Worm (Caenorhabditis elegans) whole organism, late embryonic: ENCODE results near the gene pdr-1.

ENCODE experiments used
- C38D4.7 ChIP-seq: fragments of 200-800 bp; sonication (Bioruptor generic); optimal IDR thresholded peaks from 2 replicates; lab custom pipeline; 2018; ENCODE audit warnings: mild to moderate bottlenecking, missing genetic modification characterization, moderate library complexity, missing compliant biosample characterization
- K02D7.2 ChIP-seq: sonication (generic microtip); optimal IDR thresholded peaks from 2 replicates; lab custom pipeline; 2017; ENCODE audit warnings: mild to moderate bottlenecking, missing genetic modification characterization, missing compliant biosample characterization
- T23F11.4 ChIP-seq: fragments of 200-800 bp; sonication (Bioruptor generic); optimal IDR thresholded peaks from 2 replicates; lab custom pipeline; 2018; ENCODE audit warnings: mild to moderate bottlenecking, missing genetic modification characterization, missing compliant biosample characterization
- ama-1 ChIP-seq: fragments of 150-350 bp; optimal IDR thresholded peaks from 2 replicates; lab custom pipeline; 2014
- ceh-2 ChIP-seq: sonication (generic microtip); optimal IDR thresholded peaks from 2 replicates; lab custom pipeline; 2016; ENCODE audit warnings: missing genotype, missing genetic modification characterization, missing compliant biosample characterization
- ceh-31 ChIP-seq: sonication (generic microtip); optimal IDR thresholded peaks from 2 replicates; lab custom pipeline; 2016; ENCODE audit warnings: missing genetic modification characterization, missing compliant biosample characterization
- ceh-34 ChIP-seq: sonication (generic microtip); optimal IDR thresholded peaks from 2 replicates; lab custom pipeline; 2016; ENCODE audit warnings: mild to moderate bottlenecking, missing genetic modification characterization, missing compliant biosample characterization
- ceh-48 ChIP-seq: sonication (generic microtip); optimal IDR thresholded peaks from 2 replicates; lab custom pipeline; 2016; ENCODE audit warnings: missing genetic modification characterization, inconsistent platforms, missing compliant biosample characterization
- ceh-6 ChIP-seq: fragments of 200-800 bp; sonication (Bioruptor generic); optimal IDR thresholded peaks from 2 replicates; lab custom pipeline; 2018; ENCODE audit warnings: mild to moderate bottlenecking, missing genetic modification characterization, missing compliant biosample characterization
- ceh-9 ChIP-seq: sonication (generic microtip); optimal IDR thresholded peaks from 2 replicates; lab custom pipeline; 2016; ENCODE audit warnings: mild to moderate bottlenecking, missing genetic modification characterization, inconsistent platforms, missing compliant biosample characterization
- elt-2 ChIP-seq: sonication (generic microtip); optimal IDR thresholded peaks from 2 replicates; lab custom pipeline; 2016; ENCODE audit warnings: missing genetic modification reagents, missing genetic modification characterization, missing compliant biosample characterization
- ets-4 ChIP-seq: sonication (generic microtip); optimal IDR thresholded peaks from 2 replicates; lab custom pipeline; 2016; ENCODE audit warnings: missing genetic modification characterization, missing compliant biosample characterization
- eyg-1 ChIP-seq: sonication (generic microtip); optimal IDR thresholded peaks from 2 replicates; lab custom pipeline; 2016; ENCODE audit warnings: missing genotype, missing genetic modification characterization, missing compliant biosample characterization
- fax-1 ChIP-seq: sonication (generic microtip); optimal IDR thresholded peaks from 2 replicates; lab custom pipeline; 2016; ENCODE audit warnings: missing genotype, missing genetic modification characterization, missing compliant biosample characterization
- fkh-10 ChIP-seq: fragments of 150-350 bp; optimal IDR thresholded peaks from 2 replicates; lab custom pipeline; 2014; ENCODE audit warnings: missing biosample characterization, missing genetic modification reagents, missing genetic modification characterization
- hlh-30 ChIP-seq: sonication (generic microtip); optimal IDR thresholded peaks from 2 replicates; lab custom pipeline; 2017; ENCODE audit warnings: antibody characterized with exemption, missing genetic modification characterization, missing compliant biosample characterization; ENCODE audit not compliant: insufficient read depth
- hlh-6 ChIP-seq: sonication (generic microtip); optimal IDR thresholded peaks from 2 replicates; lab custom pipeline; 2016; ENCODE audit warnings: missing genotype, missing genetic modification characterization, missing compliant biosample characterization
- madf-2 ChIP-seq: sonication (generic microtip); optimal IDR thresholded peaks from 2 replicates; lab custom pipeline; 2017; ENCODE audit warnings: missing genetic modification characterization, missing compliant biosample characterization
- mec-3 ChIP-seq: sonication (generic microtip); optimal IDR thresholded peaks from 2 replicates; lab custom pipeline; 2016; ENCODE audit warnings: borderline replicate concordance, missing genetic modification characterization, missing compliant biosample characterization
- nfya-1 ChIP-seq: sonication (generic microtip); optimal IDR thresholded peaks from 2 replicates; lab custom pipeline; 2017; ENCODE audit warnings: missing genetic modification characterization, mild to moderate bottlenecking, missing compliant biosample characterization, antibody characterized with exemption, moderate library complexity
- nhr-11 ChIP-seq: fragments of 150-350 bp; optimal IDR thresholded peaks from 2 replicates; lab custom pipeline; 2014; ENCODE audit warnings: missing biosample characterization, missing genetic modification characterization
- pag-3 ChIP-seq: sonication (generic microtip); optimal IDR thresholded peaks from 2 replicates; lab custom pipeline; 2016; ENCODE audit warnings: missing compliant biosample characterization, missing genetic modification characterization, borderline replicate concordance
- pha-2 ChIP-seq: sonication (generic microtip); optimal IDR thresholded peaks from 2 replicates; lab custom pipeline; 2017; ENCODE audit warnings: mild to moderate bottlenecking, missing genetic modification characterization, missing compliant biosample characterization
- pqm-1 ChIP-seq: sonication (generic microtip); optimal IDR thresholded peaks from 2 replicates; lab custom pipeline; 2016; ENCODE audit warnings: missing genetic modification characterization, missing compliant biosample characterization
- tbx-2 ChIP-seq: sonication (generic microtip); optimal IDR thresholded peaks from 2 replicates; lab custom pipeline; 2016; ENCODE audit warnings: missing genetic modification characterization, missing compliant biosample characterization
- tbx-7 ChIP-seq: sonication (generic microtip); optimal IDR thresholded peaks from 2 replicates; lab custom pipeline; 2016; ENCODE audit warnings: missing genotype, missing genetic modification characterization, missing compliant biosample characterization
- unc-42 ChIP-seq: sonication (generic microtip); optimal IDR thresholded peaks from 2 replicates; lab custom pipeline; 2016; ENCODE audit warnings: missing genotype, missing genetic modification characterization, missing compliant biosample characterization

The pdr-1 gene

ce11 chrIII:13771145-13771544 lies at the start of gene pdr-1, which contains the start of gene cyk-4:
Gene pdr-1, plus strand, starts transcription at chrIII:13771513.
Gene cyk-4, minus strand, starts transcription at chrIII:13771224.
- TF ChIP-seq ceh-34 = peak; percentile 7
- peak; percentile 57 for TF ChIP-seq nfya-1 (tag; lab: Kevin White, UChicago)
- TF ChIP-seq tbx-7 (tag; lab: Kevin White, UChicago) = no peak
- peak; percentile 12 for TF ChIP-seq ceh-31 (tag; lab: Kevin White, UChicago)
- peak; percentile 44 for TF ChIP-seq hlh-30 (tag; lab: Kevin White, UChicago)
- no peak for TF ChIP-seq ceh-2
- no peak for TF ChIP-seq madf-2 (tag; lab: Kevin White, UChicago)
- TF ChIP-seq unc-42 = peak; percentile 25
- TF ChIP-seq, all 69 proteins: peak for 5

ce11 chrIII:13721944-13722343 lies 49.4 kb upstream of the pdr-1 start:
- TF ChIP-seq eyg-1 (tag; lab: Kevin White, UChicago) (no peak), elt-2 (tag; lab: Kevin White, UChicago) (no peak), fkh-10 (GFP tag; lab: Kevin White, UChicago) (no peak), ceh-6 (no peak), nhr-11 (tag; lab: Kevin White, UChicago) (no peak), ceh-31 (tag; lab: Kevin White, UChicago) (no peak), pha-2 (tag; lab: Kevin White, UChicago) (no peak), C38D4.7 (GFP tag; lab: Kevin White, UChicago) (no peak), ceh-9 (tag; lab: Kevin White, UChicago) (no peak)

- peak; percentile 11 for TF ChIP-seq hlh-6 (tag; lab: Kevin White, UChicago)
- TF ChIP-seq unc-42 = no peak
- peak; percentile 24 for TF ChIP-seq ceh-48 (tag; lab: Kevin White, UChicago)
- no peak for TF ChIP-seq fax-1 (tag; lab: Kevin White, UChicago)
Observed at ce11 chrIII:13722387-13723122, 48.8 kb upstream of the pdr-1 start.

- TF ChIP-seq pha-2 (tag; lab: Kevin White, UChicago) (peak; percentile 2), unc-42 (no peak)
Observed at ce11 chrIII:13724018-13724892, 47.1 kb upstream of the pdr-1 start.

ce11 chrIII:13729760-13730159 lies 41.6 kb upstream of the pdr-1 start:
- no peak for TF ChIP-seq ceh-34
- TF ChIP-seq K02D7.2 (tag; lab: Kevin White, UChicago) = no peak
- no peak for TF ChIP-seq pqm-1 (tag; lab: Kevin White, UChicago)
- TF ChIP-seq ama-1 = no peak
- no peak for TF ChIP-seq T23F11.4 (GFP tag; lab: Kevin White, UChicago)
- TF ChIP-seq pag-3 (tag; lab: Kevin White, UChicago) = no peak
- TF ChIP-seq ceh-48 (tag; lab: Kevin White, UChicago) = no peak

- TF ChIP-seq ceh-6 (no peak), mec-3 (tag; lab: Kevin White, UChicago) (no peak), tbx-2 (tag; lab: Kevin White, UChicago) (no peak), ama-1 (no peak), hlh-6 (tag; lab: Kevin White, UChicago) (no peak), ets-4 (tag; lab: Kevin White, UChicago) (no peak)
- TF ChIP-seq, all 69 proteins: peak for 0
Observed at ce11 chrIII:13731589-13731988, 39.7 kb upstream of the pdr-1 start, which contains the start of gene W06F12.2. Gene W06F12.2, minus strand, starts transcription at chrIII:13731689.
